Fruit fly (Drosophila melanogaster): ENCODE measurements around the gene Doc3.

- TF ChIP-seq usp (GFP tag; optimal IDR thresholded peaks at IDR 0.05) (no peak), psq (optimal IDR thresholded peaks at IDR 0.05) (no peak), EcR (GFP tag; optimal IDR thresholded peaks at IDR 0.05) (no peak), CG8478 (optimal IDR thresholded peaks at IDR 0.05) (no peak), pan (optimal IDR thresholded peaks at IDR 0.05) (no peak)
These were observed 14.9 kb upstream of the Doc3 start, which contains the start of gene CG5280 for dm6 chr3L:8990128-8990527.

Data from whole organism.